Fruit fly (Drosophila melanogaster) whole organism, embryonic: ENCODE measurements around the gene beta4GalT7.

ENCODE experiments used
- Adf1 ChIP-seq: fragments of 200-800 bp; sonication (Bioruptor generic); IDR thresholded peaks from 2 replicates; pipeline ENCODE4 v1.3.6; 2022; ENCODE audit warnings: missing biosample characterization, missing genetic modification characterization
- Atf6 ChIP-seq: fragments of 200-800 bp; sonication (Bioruptor generic); IDR thresholded peaks from 2 replicates; pipeline ENCODE4 v1.3.6; 2022; ENCODE audit warnings: missing biosample characterization, missing genetic modification characterization
- Bgb ChIP-seq: fragments of 200-800 bp; sonication (Bioruptor generic); IDR thresholded peaks from 2 replicates; pipeline ENCODE4 v1.3.6; 2022; ENCODE audit warnings: missing biosample characterization, missing genetic modification characterization; ENCODE audit not compliant: partially characterized antibody
- CG10274 ChIP-seq: fragments of 200-800 bp; sonication (Bioruptor generic); optimal IDR thresholded peaks from 3 replicates; lab custom pipeline; 2017; ENCODE audit warnings: missing biosample characterization, mild to moderate bottlenecking, missing genetic modification characterization
- CG10543 ChIP-seq: fragments of 200-800 bp; sonication (Bioruptor generic); optimal IDR thresholded peaks from 3 replicates; lab custom pipeline; 2017; ENCODE audit warnings: missing biosample characterization, mild to moderate bottlenecking, missing genetic modification characterization, moderate library complexity
- CG10979 ChIP-seq: fragments of 200-800 bp; sonication (Bioruptor generic); optimal IDR thresholded peaks from 2 replicates; lab custom pipeline; 2018; ENCODE audit warnings: missing biosample characterization, mild to moderate bottlenecking, missing genetic modification characterization, moderate library complexity
- CG13287 ChIP-seq: fragments of 200-800 bp; sonication (Bioruptor generic); IDR thresholded peaks from 2 replicates; pipeline ENCODE4 v1.3.6; 2022; ENCODE audit warnings: missing biosample characterization, missing genetic modification characterization; ENCODE audit not compliant: partially characterized antibody
- CG17385 ChIP-seq: fragments of 200-800 bp; sonication (Bioruptor generic); optimal IDR thresholded peaks from 3 replicates; lab custom pipeline; 2018; ENCODE audit warnings: missing biosample characterization, mild to moderate bottlenecking, missing genetic modification characterization
- CG18599 ChIP-seq: fragments of 200-800 bp; sonication (Bioruptor generic); optimal IDR thresholded peaks from 3 replicates; lab custom pipeline; 2017; ENCODE audit warnings: missing biosample characterization, missing genetic modification characterization, mild to moderate bottlenecking, moderate library complexity, missing genetic modification reagents
- CG18619 ChIP-seq: fragments of 200-800 bp; sonication (Bioruptor generic); optimal IDR thresholded peaks from 3 replicates; lab custom pipeline; 2017; ENCODE audit warnings: missing biosample characterization, mild to moderate bottlenecking, missing genetic modification characterization
- CG2129 ChIP-seq: fragments of 200-800 bp; sonication (Bioruptor generic); IDR thresholded peaks from 2 replicates; pipeline ENCODE4 v1.3.6; 2022; ENCODE audit warnings: missing biosample characterization, missing genetic modification characterization; ENCODE audit not compliant: partially characterized antibody
- CG34224 ChIP-seq: fragments of 200-800 bp; sonication (Bioruptor generic); IDR thresholded peaks from 3 replicates; pipeline ENCODE4 v1.3.6; 2022; ENCODE audit warnings: missing biosample characterization, missing genetic modification characterization; ENCODE audit not compliant: partially characterized antibody
- CG4328 ChIP-seq: fragments of 200-800 bp; sonication (Bioruptor generic); optimal IDR thresholded peaks from 3 replicates; lab custom pipeline; 2017; ENCODE audit warnings: missing biosample characterization, missing genetic modification reagents, missing genetic modification characterization
- CG4404 ChIP-seq: fragments of 200-800 bp; sonication (Bioruptor generic); IDR thresholded peaks from 2 replicates; pipeline ENCODE4 v1.3.6; 2022; ENCODE audit warnings: missing biosample characterization, missing genetic modification characterization
- CG4617 ChIP-seq: fragments of 200-800 bp; sonication (Bioruptor generic); optimal IDR thresholded peaks from 3 replicates; lab custom pipeline; 2016; ENCODE audit warnings: missing biosample characterization, missing genetic modification characterization, borderline replicate concordance
- CG4854 ChIP-seq: fragments of 200-800 bp; sonication (Bioruptor generic); optimal IDR thresholded peaks from 2 replicates; lab custom pipeline; 2016; ENCODE audit warnings: missing biosample characterization, missing genetic modification characterization, inconsistent platforms
- CG5245 ChIP-seq: fragments of 200-800 bp; sonication (Bioruptor generic); optimal IDR thresholded peaks from 3 replicates; lab custom pipeline; 2016; ENCODE audit warnings: missing biosample characterization, missing genetic modification characterization
- CG6689 ChIP-seq: fragments of 200-800 bp; sonication (Bioruptor generic); IDR thresholded peaks from 2 replicates; pipeline ENCODE4 v1.3.6; 2022; ENCODE audit warnings: missing biosample characterization, missing genetic modification characterization
- CG7271 ChIP-seq: fragments of 200-800 bp; sonication (Bioruptor generic); optimal IDR thresholded peaks from 2 replicates; lab custom pipeline; 2018; ENCODE audit warnings: missing biosample characterization, mild to moderate bottlenecking, missing genetic modification characterization, moderate library complexity
- CG8765 ChIP-seq: fragments of 200-800 bp; sonication (Bioruptor generic); IDR thresholded peaks from 2 replicates; pipeline ENCODE4 v1.3.6; 2022; ENCODE audit warnings: missing biosample characterization, missing genetic modification characterization
- Ets65A ChIP-seq: fragments of 200-800 bp; sonication (Bioruptor generic); peaks from one replicate; lab custom pipeline; 2016; ENCODE audit warnings: missing biosample characterization, missing genetic modification characterization
- Fer2 ChIP-seq: fragments of 200-800 bp; sonication (Bioruptor generic); optimal IDR thresholded peaks from 2 replicates; lab custom pipeline; 2018; ENCODE audit warnings: missing biosample characterization, mild to moderate bottlenecking, missing genetic modification characterization, moderate library complexity
- Fer3 ChIP-seq: fragments of 200-800 bp; sonication (Bioruptor generic); optimal IDR thresholded peaks from 2 replicates; lab custom pipeline; 2018; ENCODE audit warnings: missing biosample characterization, mild to moderate bottlenecking, missing genetic modification characterization, moderate library complexity
- HHEX ChIP-seq: fragments of 200-800 bp; sonication (Bioruptor generic); optimal IDR thresholded peaks from 3 replicates; lab custom pipeline; 2017; ENCODE audit warnings: missing biosample characterization, mild to moderate bottlenecking, missing genetic modification characterization, missing genetic modification reagents
- Hey ChIP-seq: fragments of 200-800 bp; sonication (Bioruptor generic); optimal IDR thresholded peaks from 3 replicates; lab custom pipeline; 2018; ENCODE audit warnings: missing biosample characterization, mild to moderate bottlenecking, missing genetic modification characterization
- Hr51 ChIP-seq, 2 experiments: fragments of 200-800 bp; sonication (Bioruptor generic); optimal IDR thresholded peaks; 2 replicates in 1 of 2; 3 replicates in 1 of 2; lab custom pipeline; 2016 to 2018; ENCODE audit warnings: missing biosample characterization in 2 of 2, missing genetic modification characterization in 2 of 2, mild to moderate bottlenecking in 1 of 2, moderate library complexity in 1 of 2
- Meics ChIP-seq: fragments of 200-800 bp; sonication (Bioruptor generic); optimal IDR thresholded peaks from 2 replicates; lab custom pipeline; 2017; ENCODE audit warnings: missing biosample characterization, mild to moderate bottlenecking, missing genetic modification characterization
- Ravus ChIP-seq: fragments of 200-800 bp; sonication (Bioruptor generic); IDR thresholded peaks from 2 replicates; pipeline ENCODE4 v1.3.6; 2022; ENCODE audit warnings: missing biosample characterization, missing genetic modification characterization
- Rx ChIP-seq: fragments of 200-800 bp; sonication (Bioruptor generic); IDR thresholded peaks from 2 replicates; pipeline ENCODE4 v1.3.6; 2022; ENCODE audit warnings: missing biosample characterization, missing genetic modification characterization
- al ChIP-seq: fragments of 200-800 bp; sonication (Bioruptor generic); IDR thresholded peaks from 2 replicates; pipeline ENCODE4 v1.3.6; 2022; ENCODE audit warnings: missing biosample characterization, missing genetic modification characterization
- amos ChIP-seq: fragments of 200-800 bp; sonication (Bioruptor generic); IDR thresholded peaks from 2 replicates; pipeline ENCODE4 v1.3.6; 2022; ENCODE audit warnings: missing biosample characterization, missing genetic modification characterization; ENCODE audit not compliant: partially characterized antibody
- bab2 ChIP-seq: fragments of 200-800 bp; sonication (Bioruptor generic); optimal IDR thresholded peaks from 2 replicates; lab custom pipeline; 2016; ENCODE audit warnings: missing biosample characterization, missing genetic modification characterization
- chm ChIP-seq: fragments of 200-800 bp; sonication (Bioruptor generic); IDR thresholded peaks from 2 replicates; pipeline ENCODE4 v1.3.6; 2022; ENCODE audit warnings: missing biosample characterization, missing genetic modification characterization
- crp ChIP-seq, 2 experiments: fragments of 200-800 bp; sonication (Bioruptor generic); optimal IDR thresholded peaks; 2 replicates in 1 of 2; 3 replicates in 1 of 2; lab custom pipeline; 2017; ENCODE audit warnings: missing biosample characterization in 2 of 2, missing genetic modification characterization in 2 of 2, mild to moderate bottlenecking in 1 of 2, moderate library complexity in 1 of 2
- dmrt11E ChIP-seq: fragments of 200-800 bp; sonication (Bioruptor generic); optimal IDR thresholded peaks from 3 replicates; lab custom pipeline; 2018; ENCODE audit warnings: missing biosample characterization, mild to moderate bottlenecking, missing genetic modification characterization, moderate library complexity
- dysf ChIP-seq: fragments of 200-800 bp; sonication (Bioruptor generic); IDR thresholded peaks from 3 replicates; pipeline ENCODE4 v1.3.6; 2022; ENCODE audit warnings: missing biosample characterization, missing genetic modification characterization
- hkb ChIP-seq, 2 experiments: fragments of 200-800 bp in 1 of 2; fragments of >200 bp in 1 of 2; sonication (Bioruptor generic) in 1 of 2; IDR thresholded peaks in 1 of 2; optimal IDR thresholded peaks in 1 of 2; 2 replicates each; pipeline versions ENCODE4 v1.3.6 to Lab custom; 2017 to 2022; ENCODE audit warnings: missing biosample characterization in 1 of 2, missing genetic modification characterization in 1 of 2
- jing ChIP-seq: fragments of 200-800 bp; sonication (Bioruptor generic); optimal IDR thresholded peaks from 2 replicates; lab custom pipeline; 2018; ENCODE audit warnings: missing biosample characterization, mild to moderate bottlenecking, missing genetic modification characterization
- p53 ChIP-seq: fragments of 200-800 bp; sonication (Bioruptor generic); optimal IDR thresholded peaks from 2 replicates; lab custom pipeline; 2016; ENCODE audit warnings: missing biosample characterization, missing genetic modification characterization
- prd ChIP-seq, 3 experiments: fragments of >200 bp in 2 of 3; fragments of 200-800 bp in 1 of 3; sonication (Bioruptor generic) in 1 of 3; optimal IDR thresholded peaks in 2 of 3; IDR thresholded peaks in 1 of 3; 2 replicates in 2 of 3; 3 replicates in 1 of 3; pipeline versions ENCODE4 v1.3.6 to Lab custom; 2017 to 2022; ENCODE audit warnings: missing biosample characterization in 1 of 3, missing genetic modification characterization in 1 of 3
- pros ChIP-seq: fragments of 200-800 bp; sonication (Bioruptor generic); optimal IDR thresholded peaks from 3 replicates; lab custom pipeline; 2019; ENCODE audit warnings: missing biosample characterization, mild to moderate bottlenecking, missing genetic modification characterization, moderate library complexity
- shn ChIP-seq: fragments of 200-800 bp; sonication (Bioruptor generic); optimal IDR thresholded peaks from 3 replicates; lab custom pipeline; 2016; ENCODE audit warnings: missing biosample characterization, missing genetic modification characterization
- slbo ChIP-seq: fragments of 200-800 bp; sonication (Bioruptor generic); IDR thresholded peaks from 2 replicates; pipeline ENCODE4 v1.3.6; 2022; ENCODE audit warnings: missing biosample characterization, missing genetic modification characterization
- so ChIP-seq: fragments of 200-800 bp; sonication (Bioruptor generic); IDR thresholded peaks from 3 replicates; pipeline ENCODE4 v1.3.6; 2022; ENCODE audit warnings: missing biosample characterization, missing genetic modification characterization
- sob ChIP-seq: fragments of 200-800 bp; sonication (Bioruptor generic); IDR thresholded peaks from 2 replicates; pipeline ENCODE4 v1.3.6; 2022; ENCODE audit warnings: missing biosample characterization, missing genetic modification characterization
- stwl ChIP-seq: fragments of 200-800 bp; sonication (Bioruptor generic); optimal IDR thresholded peaks from 3 replicates; lab custom pipeline; 2018; ENCODE audit warnings: missing biosample characterization, mild to moderate bottlenecking, missing genetic modification characterization, moderate library complexity
- tll ChIP-seq, 2 experiments: fragments of 200-800 bp in 1 of 2; fragments of >200 bp in 1 of 2; sonication (Bioruptor generic) in 1 of 2; optimal IDR thresholded peaks; 2 replicates each; lab custom pipeline; 2017 to 2019; ENCODE audit warnings: missing biosample characterization in 2 of 2, missing genetic modification characterization in 2 of 2, mild to moderate bottlenecking in 1 of 2, moderate library complexity in 1 of 2

Gene beta4GalT7

DNA sequence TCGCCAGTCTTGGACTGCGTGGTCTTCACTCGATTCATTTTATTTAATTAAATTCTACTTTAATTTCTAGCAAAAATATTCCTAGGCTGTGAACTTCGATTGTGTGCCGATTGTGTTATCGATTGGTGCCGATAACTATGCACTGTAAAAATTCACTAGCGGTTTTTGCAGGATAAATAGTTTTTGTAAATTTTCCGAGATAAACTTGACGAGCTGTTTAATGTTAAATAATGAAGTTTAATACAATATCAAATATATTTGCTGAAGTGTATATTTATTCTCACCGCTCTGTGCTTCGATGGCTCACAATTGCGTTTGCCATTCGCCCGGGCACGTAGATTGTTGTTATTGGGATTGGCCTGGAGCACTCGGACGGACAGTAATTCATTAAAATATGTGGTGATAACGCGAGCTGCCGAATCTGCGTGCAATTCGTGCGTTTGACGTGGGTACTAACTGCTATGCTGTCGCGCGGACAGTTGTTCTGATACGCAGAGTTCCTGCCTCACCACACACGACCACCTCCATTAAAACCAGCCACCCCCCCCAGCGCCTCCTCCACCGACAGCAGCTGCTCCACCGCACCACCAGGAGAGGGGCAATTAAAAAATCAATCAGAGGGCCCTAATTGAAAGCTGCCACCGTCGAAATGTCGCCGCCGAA lies 2.0 kb downstream of the beta4GalT7 start, which contains the start of the genes EMC6 and Hr96:
Gene EMC6 (minus strand): TSS at position 123 of the 663 bp plus-strand sequence.
Gene Hr96 (plus strand): TSS at position 341 of the 663 bp plus-strand sequence.
- TF ChIP-seq CG8765 (GFP tag; lab: Robert Waterston, UW) (peak; percentile 89), al (peak; percentile 89), CG5245 (peak; percentile 89), crp (GFP tag; optimal IDR thresholded peaks at IDR 0.05; lab: Kevin White, UChicago) (peak in 1 of 2 experiments; percentile 71), CG2129 (0 out of 2 replicates have a peak, but pooled peaks have one; percentile 4), Meics (peak; percentile 94), CG17385 (peak; percentile 87), amos (GFP tag; lab: Robert Waterston, UW) (peak; percentile 63), CG13287 (peak; percentile 77), CG7271 (tag; lab: Kevin White, UChicago) (peak; percentile 82), prd (optimal IDR thresholded peaks at IDR 0.05; lab: Kevin White, UChicago) (no peak), prd (GFP tag; IDR thresholded peaks at IDR 0.05; lab: Robert Waterston, UW) (peak; percentile 96), hkb (optimal IDR thresholded peaks at IDR 0.05; lab: Kevin White, UChicago) (no peak), hkb (GFP tag; IDR thresholded peaks at IDR 0.05; lab: Robert Waterston, UW) (peak; percentile 91), bab2 (GFP tag; lab: Kevin White, UChicago) (peak; percentile 94), jing (GFP tag; lab: Kevin White, UChicago) (peak; percentile 80), Hey (peak; percentile 67), slbo (GFP tag; lab: Robert Waterston, UW) (peak; percentile 97), CG4328 (GFP tag; lab: Kevin White, UChicago) (peak; percentile 87), so (GFP tag; lab: Robert Waterston, UW) (peak; percentile 93), CG10979 (tag; lab: Kevin White, UChicago) (peak; percentile 90), CG6689 (GFP tag; lab: Robert Waterston, UW) (peak; percentile 91), CG18619 (GFP tag; lab: Kevin White, UChicago) (peak; percentile 91), CG4404 (GFP tag; lab: Robert Waterston, UW) (peak; percentile 85), Ravus (GFP tag; lab: Robert Waterston, UW) (peak; percentile 76), Hr51 (GFP tag; optimal IDR thresholded peaks at IDR 0.05; lab: Kevin White, UChicago) (peak; percentile 91 to 94), Bgb (GFP tag; lab: Robert Waterston, UW) (peak; percentile 76), CG10274 (GFP tag; lab: Kevin White, UChicago) (peak; percentile 57), Fer3 (tag; lab: Kevin White, UChicago) (peak; percentile 94), CG34224 (peak; percentile 64; the same call in 2 of the 3 replicates), Adf1 (GFP tag; lab: Robert Waterston, UW) (peak; percentile 78), dmrt11E (peak; percentile 90), CG10543 (GFP tag; lab: Kevin White, UChicago) (peak; percentile 93), dysf (peak; percentile 93), Atf6 (GFP tag; lab: Robert Waterston, UW) (peak; percentile 93), shn (peak; percentile 86), tll (GFP tag; optimal IDR thresholded peaks at IDR 0.05; lab: Kevin White, UChicago) (peak in 1 of 2 experiments; percentile 34), HHEX (GFP tag; lab: Kevin White, UChicago) (peak; percentile 91), chm (peak; percentile 95), Fer2 (peak; percentile 90), CG4854 (GFP tag; lab: Kevin White, UChicago) (no peak), CG4617 (GFP tag; lab: Kevin White, UChicago) (peak; percentile 99), stwl (tag; lab: Kevin White, UChicago) (peak; percentile 80), Ets65A (GFP tag; lab: Kevin White, UChicago) (peak; percentile 99), p53 (peak; percentile 78), pros (no peak), Rx (peak; percentile 89), sob (GFP tag; lab: Robert Waterston, UW) (peak; percentile 96), CG18599 (GFP tag; lab: Kevin White, UChicago) (peak; percentile 96)
